Worm (Caenorhabditis elegans): ENCODE results near the gene nhr-80.
A peak's percentile ranks its signal among the peaks of the same experiment; 100 is the strongest.

The nhr-80 gene

ce11 chrIII:21276-21675 is 6.6 kb upstream of the nhr-80 start:
- TF ChIP-seq hlh-1 (tag; optimal IDR thresholded peaks at IDR 0.05) (no peak), blmp-1 (tag; optimal IDR thresholded peaks at IDR 0.05) (no peak), drap-1 (GFP tag; optimal IDR thresholded peaks at IDR 0.05) (no peak), sptf-1 (tag; optimal IDR thresholded peaks at IDR 0.05) (no peak), pha-4 (tag; optimal IDR thresholded peaks at IDR 0.05) (no peak), elt-1 (tag; optimal IDR thresholded peaks at IDR 0.05; ENCODE audit: borderline replicate concordance, insufficient read depth) (no peak), mep-1 (tag; optimal IDR thresholded peaks at IDR 0.05) (no peak), bed-3 (GFP tag; optimal IDR thresholded peaks at IDR 0.05) (no peak), M03D4.4 (tag; optimal IDR thresholded peaks at IDR 0.05) (no peak), ham-2 (GFP tag; optimal IDR thresholded peaks at IDR 0.05) (no peak), lin-13 (tag; optimal IDR thresholded peaks at IDR 0.05) (no peak), unc-120 (tag; optimal IDR thresholded peaks at IDR 0.05; ENCODE audit: poor library complexity, severe bottlenecking) (no peak), ces-1 (GFP tag; optimal IDR thresholded peaks at IDR 0.05) (no peak), tbx-8 (GFP tag; optimal IDR thresholded peaks at IDR 0.05) (no peak)

ce11 chrIII:19509-19908 is 4.8 kb upstream of the nhr-80 start, which contains the start of gene H10E21.4:
Gene H10E21.4 (minus strand): TSS chrIII:19675.
- TF ChIP-seq mab-5 (tag; optimal IDR thresholded peaks at IDR 0.05) (no peak), zip-8 (tag; optimal IDR thresholded peaks at IDR 0.05) (peak; percentile 31)

DNA sequence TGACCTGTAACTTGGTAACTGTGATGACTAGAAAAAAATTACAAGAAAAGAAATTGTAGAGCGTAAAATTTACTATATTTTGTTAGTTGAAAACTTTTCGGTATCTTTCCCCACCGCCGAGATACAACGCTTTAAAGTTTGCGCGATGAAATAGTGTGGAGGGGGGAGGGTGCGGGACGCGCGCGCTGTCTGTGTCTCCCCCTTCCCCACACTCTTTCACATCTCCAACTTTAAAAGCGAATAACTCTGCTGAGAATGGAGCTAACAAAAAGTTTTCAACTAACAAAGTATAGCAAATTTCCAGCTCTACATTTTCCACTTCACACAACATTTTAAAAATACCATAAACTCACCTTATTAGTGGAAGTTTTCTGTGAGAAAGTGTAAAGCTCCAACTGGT is 2.9 kb upstream of the nhr-80 start:
- TF ChIP-seq nhr-28 (tag; optimal IDR thresholded peaks at IDR 0.05) = no peak
- TF ChIP-seq elt-1 (tag; optimal IDR thresholded peaks at IDR 0.05; ENCODE audit: borderline replicate concordance, insufficient read depth) = no peak
- TF ChIP-seq bed-3 (GFP tag; optimal IDR thresholded peaks at IDR 0.05) = no peak
- TF ChIP-seq ham-2 (GFP tag; optimal IDR thresholded peaks at IDR 0.05) = no peak
- no peak for TF ChIP-seq ztf-11 (tag; optimal IDR thresholded peaks at IDR 0.05)
- no peak for TF ChIP-seq M03D4.4 (tag; optimal IDR thresholded peaks at IDR 0.05)
- TF ChIP-seq nhr-237 (tag; optimal IDR thresholded peaks at IDR 0.05) = no peak
- no peak for TF ChIP-seq sptf-1 (tag; optimal IDR thresholded peaks at IDR 0.05)
- no peak for TF ChIP-seq ces-1 (GFP tag; optimal IDR thresholded peaks at IDR 0.05)
- no peak for TF ChIP-seq blmp-1 (tag; optimal IDR thresholded peaks at IDR 0.05)
- TF ChIP-seq unc-120 (tag; optimal IDR thresholded peaks at IDR 0.05; ENCODE audit: poor library complexity, severe bottlenecking) = no peak
- TF ChIP-seq hlh-1 (tag; optimal IDR thresholded peaks at IDR 0.05) = no peak
- no peak for TF ChIP-seq ceh-39 (tag; optimal IDR thresholded peaks at IDR 0.05)
- TF ChIP-seq unc-62 (GFP tag; optimal IDR thresholded peaks at IDR 0.05) = no peak
- TF ChIP-seq tbx-8 (GFP tag; optimal IDR thresholded peaks at IDR 0.05) = no peak
- no peak for TF ChIP-seq mab-5 (tag; optimal IDR thresholded peaks at IDR 0.05)
- no peak for TF ChIP-seq flh-1 (GFP tag; optimal IDR thresholded peaks at IDR 0.05)

DNA sequence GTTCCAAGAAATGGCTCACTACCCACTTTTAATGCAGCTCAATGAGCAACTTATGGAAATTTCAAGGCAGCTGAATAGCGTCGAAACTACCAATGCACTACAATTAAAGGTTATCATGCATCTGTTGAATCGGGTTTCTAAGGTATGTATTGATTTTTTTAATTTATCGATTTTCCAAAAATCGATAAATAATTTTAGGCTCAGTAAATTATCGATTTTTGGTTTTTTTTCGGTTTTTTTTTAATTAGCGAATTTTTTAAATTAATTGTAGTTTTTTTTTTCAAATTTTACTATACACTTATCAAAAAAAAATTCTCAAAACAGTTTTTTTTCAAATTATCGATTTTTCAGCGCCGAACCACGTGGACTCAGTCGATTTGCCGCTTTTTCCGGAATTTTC is 2.1 kb upstream of the nhr-80 start:
- no peak for TF ChIP-seq lin-32 (GFP tag; optimal IDR thresholded peaks at IDR 0.05)
- TF ChIP-seq mls-2 (tag; optimal IDR thresholded peaks at IDR 0.05) = no peak

DNA sequence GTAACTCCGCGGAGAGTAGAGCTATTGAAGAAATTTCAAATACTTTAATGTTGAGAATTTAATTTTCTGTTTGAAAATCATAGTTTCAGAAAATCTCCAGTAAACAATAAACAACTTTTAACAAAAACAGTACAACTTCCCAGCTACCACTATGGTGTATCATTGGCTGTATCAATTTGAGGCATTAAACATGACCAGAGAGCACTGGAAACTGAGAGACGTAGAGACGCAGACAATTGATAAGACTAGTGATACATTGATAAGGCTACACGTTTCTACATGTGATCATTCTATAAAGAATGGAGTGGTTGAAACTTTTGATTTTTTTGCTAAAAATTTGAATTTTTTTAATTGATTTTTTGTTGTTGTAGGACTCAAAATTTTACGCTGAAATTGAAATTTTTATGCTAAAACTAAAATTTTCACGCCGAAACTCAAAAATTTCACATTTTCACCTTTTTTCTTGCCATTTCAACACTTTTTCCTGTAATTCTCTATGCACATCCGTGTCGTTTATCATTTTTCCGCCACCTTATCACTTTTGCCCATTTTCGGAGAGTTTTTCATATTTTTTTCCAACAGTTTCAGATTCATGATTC is 654 bp upstream of the nhr-80 start, which contains the start of gene H10E21.1:
Gene H10E21.1 (plus strand): TSS at position 549 of the 599 bp plus-strand sequence.
- TF ChIP-seq hlh-1 (tag; optimal IDR thresholded peaks at IDR 0.05) (no peak), nhr-76 (tag; optimal IDR thresholded peaks at IDR 0.05) (no peak), ces-1 (GFP tag; optimal IDR thresholded peaks at IDR 0.05) (no peak), unc-62 (GFP tag; optimal IDR thresholded peaks at IDR 0.05) (no peak), flh-1 (GFP tag; optimal IDR thresholded peaks at IDR 0.05) (no peak), M03D4.4 (tag; optimal IDR thresholded peaks at IDR 0.05) (no peak), elt-3 (tag; optimal IDR thresholded peaks at IDR 0.05) (peak; percentile 92), tbx-8 (GFP tag; optimal IDR thresholded peaks at IDR 0.05) (no peak)

DNA sequence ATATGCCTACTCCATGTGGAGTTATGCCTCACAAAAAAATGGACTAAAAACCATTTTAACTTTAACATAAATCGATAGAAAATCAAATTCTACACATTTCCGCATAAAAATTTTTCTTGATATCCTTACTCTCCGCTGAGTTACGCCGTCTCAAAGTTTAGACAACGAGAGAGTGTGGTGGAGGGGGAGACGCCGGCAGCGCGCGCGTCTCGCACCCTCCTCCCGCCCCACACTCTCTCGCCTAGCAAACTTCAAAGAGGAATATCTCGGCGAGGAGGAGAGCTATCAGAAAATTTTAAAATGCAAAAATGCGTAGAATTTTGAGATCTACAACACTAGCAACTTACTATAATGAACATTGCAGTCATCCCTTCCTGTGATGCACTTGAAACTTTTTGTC is 494 bp downstream of the nhr-80 start:
- TF ChIP-seq lin-32 (GFP tag; optimal IDR thresholded peaks at IDR 0.05) (no peak), drap-1 (GFP tag; optimal IDR thresholded peaks at IDR 0.05) (no peak), snpc-4 (tag; optimal IDR thresholded peaks at IDR 0.05) (no peak), nhr-76 (tag; optimal IDR thresholded peaks at IDR 0.05) (no peak), nhr-2 (tag; optimal IDR thresholded peaks at IDR 0.05) (no peak), elt-3 (tag; optimal IDR thresholded peaks at IDR 0.05) (no peak), sptf-1 (tag; optimal IDR thresholded peaks at IDR 0.05) (no peak), ces-1 (GFP tag; optimal IDR thresholded peaks at IDR 0.05) (no peak), ztf-11 (tag; optimal IDR thresholded peaks at IDR 0.05) (no peak), flh-1 (GFP tag; optimal IDR thresholded peaks at IDR 0.05) (no peak), mls-2 (tag; optimal IDR thresholded peaks at IDR 0.05) (no peak), lin-13 (tag; optimal IDR thresholded peaks at IDR 0.05) (no peak), sem-2 (GFP tag; optimal IDR thresholded peaks at IDR 0.05) (no peak), ceh-83 (GFP tag; optimal IDR thresholded peaks at IDR 0.05) (no peak), ham-2 (GFP tag; optimal IDR thresholded peaks at IDR 0.05) (no peak), bed-3 (GFP tag; optimal IDR thresholded peaks at IDR 0.05) (no peak)

All from whole organism, mixed stage, embryonic.